Fruit fly (Drosophila melanogaster) whole organism, embryonic: Measurements from ENCODE around the gene fit.
A peak's percentile ranks its signal among the peaks of the same experiment; 100 is the strongest.

Experiments
- Aef1 ChIP-seq: fragments of 200-800 bp; sonication (Bioruptor generic); IDR thresholded peaks from 3 replicates; pipeline ENCODE4 v1.3.6; 2022; ENCODE audit warnings: missing biosample characterization, missing genetic modification characterization
- BEAF-32 ChIP-seq: fragments of 200-800 bp; sonication (Bioruptor generic); optimal IDR thresholded peaks from 3 replicates; lab custom pipeline; 2017; ENCODE audit warnings: missing biosample characterization, missing genetic modification characterization, mild to moderate bottlenecking, moderate library complexity, missing genetic modification reagents
- BtbVII ChIP-seq: fragments of 200-800 bp; sonication (Bioruptor generic); optimal IDR thresholded peaks from 3 replicates; lab custom pipeline; 2017; ENCODE audit warnings: missing biosample characterization, mild to moderate bottlenecking, missing genetic modification characterization
- CG10366 ChIP-seq: fragments of 200-800 bp; sonication (Bioruptor generic); IDR thresholded peaks from 2 replicates; pipeline ENCODE4 v1.3.6; 2022; ENCODE audit warnings: missing biosample characterization, missing genetic modification characterization
- CG11247 ChIP-seq: fragments of 200-800 bp; sonication (Bioruptor generic); IDR thresholded peaks from 2 replicates; pipeline ENCODE4 v1.3.6; 2022; ENCODE audit warnings: missing biosample characterization, missing genetic modification characterization
- CG12769 ChIP-seq: fragments of 200-800 bp; sonication (Bioruptor generic); optimal IDR thresholded peaks from 2 replicates; lab custom pipeline; 2019; ENCODE audit warnings: missing biosample characterization, mild to moderate bottlenecking, missing genetic modification characterization, moderate library complexity
- CG13624 ChIP-seq: fragments of 200-800 bp; sonication (Bioruptor generic); optimal IDR thresholded peaks from 2 replicates; lab custom pipeline; 2016; ENCODE audit warnings: missing biosample characterization, missing genetic modification characterization
- CG13894 ChIP-seq: fragments of 200-800 bp; sonication (Bioruptor generic); optimal IDR thresholded peaks from 3 replicates; lab custom pipeline; 2018; ENCODE audit warnings: missing biosample characterization, mild to moderate bottlenecking, missing genetic modification characterization, moderate library complexity
- CG15479 ChIP-seq: fragments of 200-800 bp; sonication (Bioruptor generic); optimal IDR thresholded peaks from 3 replicates; lab custom pipeline; 2019; ENCODE audit warnings: missing biosample characterization, mild to moderate bottlenecking, missing genetic modification characterization, moderate library complexity
- CG1603 ChIP-seq: fragments of 200-800 bp; sonication (Bioruptor generic); optimal IDR thresholded peaks from 2 replicates; lab custom pipeline; 2019; ENCODE audit warnings: missing biosample characterization, mild to moderate bottlenecking, missing genetic modification characterization, moderate library complexity
- CG1647 ChIP-seq: fragments of 200-800 bp; sonication (Bioruptor generic); optimal IDR thresholded peaks from 3 replicates; lab custom pipeline; 2016; ENCODE audit warnings: missing biosample characterization, missing genetic modification characterization
- CG3726 ChIP-seq: fragments of 200-800 bp; sonication (Bioruptor generic); IDR thresholded peaks from 3 replicates; pipeline ENCODE4, ENCODE4 v1.3.6; 2022; ENCODE audit warnings: missing biosample characterization, missing genetic modification characterization
- CG3995 ChIP-seq: fragments of 200-800 bp; sonication (Bioruptor generic); optimal IDR thresholded peaks from 3 replicates; lab custom pipeline; 2016; ENCODE audit warnings: missing biosample characterization, missing genetic modification characterization
- CG4328 ChIP-seq: fragments of 200-800 bp; sonication (Bioruptor generic); optimal IDR thresholded peaks from 3 replicates; lab custom pipeline; 2017; ENCODE audit warnings: missing biosample characterization, missing genetic modification reagents, missing genetic modification characterization
- CG5953 ChIP-seq: fragments of 200-800 bp; sonication (Bioruptor generic); IDR thresholded peaks from 2 replicates; pipeline ENCODE4 v1.3.6; 2022; ENCODE audit warnings: missing biosample characterization, missing genetic modification characterization
- CG8290 ChIP-seq, 3 experiments: fragments of 200-800 bp; sonication (Bioruptor generic); optimal IDR thresholded peaks; 2 replicates each; lab custom pipeline; 2016 to 2019; ENCODE audit warnings: missing biosample characterization in 3 of 3, missing genetic modification characterization in 3 of 3, mild to moderate bottlenecking in 2 of 3, moderate library complexity in 1 of 3
- CG8924 ChIP-seq: fragments of 200-800 bp; optimal IDR thresholded peaks from 3 replicates; lab custom pipeline; 2019; ENCODE audit warnings: missing biosample characterization, mild to moderate bottlenecking, missing genetic modification characterization, moderate library complexity
- CG9437 ChIP-seq: fragments of 200-800 bp; sonication (Bioruptor generic); optimal IDR thresholded peaks from 2 replicates; lab custom pipeline; 2018; ENCODE audit warnings: missing biosample characterization, mild to moderate bottlenecking, missing genetic modification characterization
- Dfd ChIP-seq, 2 experiments: fragments of >200 bp; optimal IDR thresholded peaks; 2 replicates each; lab custom pipeline; 2017; ENCODE audit warnings: missing biosample characterization in 2 of 2, missing genetic modification characterization in 2 of 2
- Dref ChIP-seq: fragments of 200-800 bp; sonication (Bioruptor generic); IDR thresholded peaks from 2 replicates; pipeline ENCODE4 v1.3.6; 2022; ENCODE audit warnings: missing biosample characterization, missing genetic modification characterization
- E2f1 ChIP-seq: fragments of 200-800 bp; sonication (Bioruptor generic); IDR thresholded peaks from 2 replicates; pipeline ENCODE4 v1.3.6; 2022; ENCODE audit warnings: missing biosample characterization, missing genetic modification characterization
- Eip74EF ChIP-seq, 2 experiments: fragments of 200-800 bp in 1 of 2; fragments of >200 bp in 1 of 2; sonication (Bioruptor generic) in 1 of 2; optimal IDR thresholded peaks; 2 replicates each; lab custom pipeline; 2017 to 2019; ENCODE audit warnings: missing biosample characterization in 2 of 2, missing genetic modification characterization in 2 of 2, mild to moderate bottlenecking in 1 of 2, moderate library complexity in 1 of 2
- HLH4C ChIP-seq: fragments of 200-800 bp; sonication (Bioruptor generic); IDR thresholded peaks from 3 replicates; pipeline ENCODE4 v1.3.6; 2022; ENCODE audit warnings: missing biosample characterization, missing genetic modification characterization; ENCODE audit not compliant: partially characterized antibody
- Oli ChIP-seq: fragments of 200-800 bp; sonication (Bioruptor generic); optimal IDR thresholded peaks from 2 replicates; lab custom pipeline; 2018; ENCODE audit warnings: missing biosample characterization, mild to moderate bottlenecking, missing genetic modification characterization, moderate library complexity
- Sox102F ChIP-seq: fragments of 200-800 bp; sonication (Bioruptor generic); optimal IDR thresholded peaks from 2 replicates; lab custom pipeline; 2018; ENCODE audit warnings: missing biosample characterization, mild to moderate bottlenecking, missing genetic modification characterization, moderate library complexity
- Stat92E ChIP-seq, 3 experiments: fragments of >200 bp in 2 of 3; fragments of 200-800 bp in 1 of 3; sonication (Bioruptor generic) in 1 of 3; optimal IDR thresholded peaks; 2 replicates each; lab custom pipeline; 2017 to 2019; ENCODE audit warnings: missing biosample characterization in 3 of 3, missing genetic modification characterization in 3 of 3, mild to moderate bottlenecking in 1 of 3, moderate library complexity in 1 of 3
- Vsx1 ChIP-seq: fragments of 200-800 bp; sonication (Bioruptor generic); optimal IDR thresholded peaks from 2 replicates; lab custom pipeline; 2017; ENCODE audit warnings: missing biosample characterization, mild to moderate bottlenecking, missing genetic modification characterization, missing genetic modification reagents
- bab2 ChIP-seq: fragments of 200-800 bp; sonication (Bioruptor generic); optimal IDR thresholded peaks from 2 replicates; lab custom pipeline; 2016; ENCODE audit warnings: missing biosample characterization, missing genetic modification characterization
- bsh ChIP-seq, 2 experiments: fragments of 200-800 bp; sonication (Bioruptor generic); optimal IDR thresholded peaks; 2 replicates each; lab custom pipeline; 2017 to 2018; ENCODE audit warnings: mild to moderate bottlenecking in 2 of 2, missing biosample characterization in 2 of 2, missing genetic modification characterization in 2 of 2, moderate library complexity in 1 of 2
- chn ChIP-seq: fragments of 200-800 bp; sonication (Bioruptor generic); optimal IDR thresholded peaks from 2 replicates; lab custom pipeline; 2016; ENCODE audit warnings: missing biosample characterization, missing genetic modification characterization
- crol ChIP-seq: fragments of 200-800 bp; sonication (Bioruptor generic); IDR thresholded peaks from 2 replicates; pipeline ENCODE4 v1.3.6; 2022; ENCODE audit warnings: missing biosample characterization, missing genetic modification characterization
- ewg ChIP-seq: fragments of 200-800 bp; sonication (Bioruptor generic); optimal IDR thresholded peaks from 3 replicates; lab custom pipeline; 2017; ENCODE audit warnings: mild to moderate bottlenecking, missing biosample characterization, missing genetic modification reagents, missing genetic modification characterization
- fru ChIP-seq: fragments of >200 bp; optimal IDR thresholded peaks from 2 replicates; lab custom pipeline; 2017
- gem ChIP-seq: fragments of 200-800 bp; sonication (Bioruptor generic); optimal IDR thresholded peaks from 2 replicates; lab custom pipeline; 2019; ENCODE audit warnings: missing biosample characterization, mild to moderate bottlenecking, missing genetic modification characterization, moderate library complexity
- her ChIP-seq: fragments of 200-800 bp; sonication (Bioruptor generic); optimal IDR thresholded peaks from 2 replicates; lab custom pipeline; 2016; ENCODE audit warnings: missing biosample characterization, missing genetic modification characterization
- nau ChIP-seq: fragments of 200-800 bp; sonication (Bioruptor generic); optimal IDR thresholded peaks from 3 replicates; lab custom pipeline; 2017; ENCODE audit warnings: missing biosample characterization, mild to moderate bottlenecking, missing genetic modification characterization, missing genetic modification reagents
- nerfin-1 ChIP-seq: fragments of 200-800 bp; sonication (Bioruptor generic); optimal IDR thresholded peaks from 3 replicates; lab custom pipeline; 2019; ENCODE audit warnings: missing biosample characterization, mild to moderate bottlenecking, missing genetic modification characterization, moderate library complexity
- nmo ChIP-seq: fragments of 200-800 bp; sonication (Bioruptor generic); optimal IDR thresholded peaks from 2 replicates; lab custom pipeline; 2018; ENCODE audit warnings: missing biosample characterization, mild to moderate bottlenecking, missing genetic modification characterization, moderate library complexity
- nom ChIP-seq: fragments of 200-800 bp; sonication (Bioruptor generic); optimal IDR thresholded peaks from 2 replicates; lab custom pipeline; 2017; ENCODE audit warnings: missing biosample characterization, missing genetic modification characterization, mild to moderate bottlenecking, moderate library complexity, missing genetic modification reagents
- pb ChIP-seq: fragments of 200-800 bp; sonication (Bioruptor generic); optimal IDR thresholded peaks from 3 replicates; lab custom pipeline; 2016; ENCODE audit warnings: missing biosample characterization, missing genetic modification characterization
- pum ChIP-seq: fragments of 200-800 bp; sonication (Bioruptor generic); optimal IDR thresholded peaks from 2 replicates; lab custom pipeline; 2016; ENCODE audit warnings: missing biosample characterization, missing genetic modification characterization
- sens-2 ChIP-seq: fragments of 200-800 bp; sonication (Bioruptor generic); IDR thresholded peaks from 2 replicates; pipeline ENCODE4 v1.3.6; 2022; ENCODE audit warnings: missing biosample characterization, missing genetic modification characterization
- sug ChIP-seq: fragments of 200-800 bp; optimal IDR thresholded peaks from 2 replicates; lab custom pipeline; 2019; ENCODE audit warnings: missing biosample characterization, mild to moderate bottlenecking, missing genetic modification characterization, moderate library complexity
- tin ChIP-seq: fragments of 200-800 bp; sonication (Bioruptor generic); optimal IDR thresholded peaks from 3 replicates; lab custom pipeline; 2016; ENCODE audit warnings: missing biosample characterization, missing genetic modification characterization
- tna ChIP-seq: fragments of 200-800 bp; sonication (Bioruptor generic); IDR thresholded peaks from 2 replicates; pipeline ENCODE4 v1.3.6; 2022; ENCODE audit warnings: missing biosample characterization, missing genetic modification characterization; ENCODE audit not compliant: partially characterized antibody

Gene fit

dm6 chr3R:21922674-21923323 lies 38.5 kb upstream of the fit start:
- TF ChIP-seq nom (GFP tag; lab: Kevin White, UChicago): peak; percentile 65
- peak in 1 of 2 experiments; percentile 46 for TF ChIP-seq bsh (GFP tag; optimal IDR thresholded peaks at IDR 0.05; lab: Kevin White, UChicago)
- TF ChIP-seq CG12769 (tag; lab: Kevin White, UChicago): no peak

dm6 chr3R:21922244-21922643 lies 38.0 kb upstream of the fit start:
- no peak for TF ChIP-seq HLH4C (GFP tag; lab: Robert Waterston, UW)
- TF ChIP-seq CG5953 (GFP tag; lab: Robert Waterston, UW): no peak
- no peak for TF ChIP-seq CG8924 (tag; lab: Kevin White, UChicago)
- TF ChIP-seq CG13894: no peak
- no peak for TF ChIP-seq Stat92E (GFP tag; optimal IDR thresholded peaks at IDR 0.05; lab: Kevin White, UChicago)
- no peak for TF ChIP-seq Dref
- TF ChIP-seq nau (GFP tag; lab: Kevin White, UChicago): no peak
- no peak for TF ChIP-seq CG13624 (GFP tag; lab: Kevin White, UChicago)
- no peak for TF ChIP-seq tna (GFP tag; lab: Robert Waterston, UW)
- TF ChIP-seq Sox102F: no peak
- TF ChIP-seq CG1647 (GFP tag; lab: Kevin White, UChicago): no peak
- TF ChIP-seq tin (GFP tag; lab: Kevin White, UChicago): no peak
- TF ChIP-seq bab2: no peak
- TF ChIP-seq Vsx1: no peak
- no peak for TF ChIP-seq her (GFP tag; lab: Kevin White, UChicago)
- no peak for TF ChIP-seq CG3726
- no peak for TF ChIP-seq CG11247 (GFP tag; lab: Robert Waterston, UW)
- TF ChIP-seq Dfd (GFP tag; optimal IDR thresholded peaks at IDR 0.05; lab: Kevin White, UChicago): no peak

dm6 chr3R:21921363-21922208 lies 37.3 kb upstream of the fit start:
- TF ChIP-seq BtbVII (GFP tag; lab: Kevin White, UChicago) (no peak), nau (GFP tag; lab: Kevin White, UChicago) (no peak), sug (tag; lab: Kevin White, UChicago) (no peak), Aef1 (no peak), ewg (no peak), nerfin-1 (tag; lab: Kevin White, UChicago) (no peak), pb (no peak), fru (lab: Kevin White, UChicago) (no peak), sens-2 (GFP tag; lab: Robert Waterston, UW) (no peak), CG3995 (GFP tag; lab: Kevin White, UChicago) (no peak), CG8290 (GFP tag; optimal IDR thresholded peaks at IDR 0.05; lab: Kevin White, UChicago) (no peak), CG8290 (tag; optimal IDR thresholded peaks at IDR 0.05; lab: Kevin White, UChicago) (no peak), nmo (peak; percentile 9), chn (GFP tag; lab: Kevin White, UChicago) (no peak), E2f1 (GFP tag; lab: Robert Waterston, UW) (no peak), CG9437 (peak; percentile 13), CG4328 (GFP tag; lab: Kevin White, UChicago) (no peak), CG1603 (tag; lab: Kevin White, UChicago) (no peak), bsh (GFP tag; optimal IDR thresholded peaks at IDR 0.05; lab: Kevin White, UChicago) (peak in 1 of 2 experiments; percentile 61), CG10366 (GFP tag; lab: Robert Waterston, UW) (no peak), gem (tag; lab: Kevin White, UChicago) (peak; percentile 33), pum (GFP tag; lab: Kevin White, UChicago) (no peak), crol (GFP tag; lab: Robert Waterston, UW) (peak; percentile 47; the same call in 1 of the 2 replicates), BEAF-32 (GFP tag; lab: Kevin White, UChicago) (no peak), Eip74EF (GFP tag; optimal IDR thresholded peaks at IDR 0.05; lab: Kevin White, UChicago) (no peak), CG15479 (GFP tag; lab: Kevin White, UChicago) (no peak), Oli (tag; lab: Kevin White, UChicago) (no peak)
